Fruit fly (Drosophila melanogaster) whole organism, embryonic: ENCODE data around the gene CG5225.
A peak's percentile ranks its signal among the peaks of the same experiment; 100 is the strongest.

Experiments used
- C15 ChIP-seq: fragments of 200-800 bp; sonication (Bioruptor generic); IDR thresholded peaks from 3 replicates; pipeline ENCODE4 v1.3.6; 2022; ENCODE audit warnings: missing biosample characterization, missing genetic modification characterization
- CG10209 ChIP-seq: fragments of 200-800 bp; sonication (Bioruptor generic); optimal IDR thresholded peaks from 3 replicates; lab custom pipeline; 2017; ENCODE audit warnings: missing biosample characterization, mild to moderate bottlenecking, missing genetic modification characterization, missing genetic modification reagents
- CG10366 ChIP-seq: fragments of 200-800 bp; sonication (Bioruptor generic); IDR thresholded peaks from 2 replicates; pipeline ENCODE4 v1.3.6; 2022; ENCODE audit warnings: missing biosample characterization, missing genetic modification characterization
- CG11456 ChIP-seq: fragments of 200-800 bp; sonication (Bioruptor generic); IDR thresholded peaks from 3 replicates; pipeline ENCODE4 v1.3.6; 2022; ENCODE audit warnings: missing biosample characterization, missing genetic modification characterization
- CG13775 ChIP-seq: fragments of 200-800 bp; sonication (Bioruptor generic); optimal IDR thresholded peaks from 3 replicates; lab custom pipeline; 2017; ENCODE audit warnings: missing biosample characterization, mild to moderate bottlenecking, missing genetic modification characterization
- CG1602 ChIP-seq: fragments of 200-800 bp; sonication (Bioruptor generic); optimal IDR thresholded peaks from 3 replicates; lab custom pipeline; 2016; ENCODE audit warnings: missing biosample characterization, missing genetic modification characterization
- CG16815 ChIP-seq: fragments of 200-800 bp; sonication (Bioruptor generic); optimal IDR thresholded peaks from 3 replicates; lab custom pipeline; 2017; ENCODE audit warnings: missing biosample characterization, mild to moderate bottlenecking, missing genetic modification characterization
- CG2678 ChIP-seq: fragments of 200-800 bp; sonication (Bioruptor generic); optimal IDR thresholded peaks from 3 replicates; lab custom pipeline; 2019; ENCODE audit warnings: missing biosample characterization, mild to moderate bottlenecking, missing genetic modification characterization, moderate library complexity
- CG32767 ChIP-seq: fragments of 200-800 bp; sonication (Bioruptor generic); IDR thresholded peaks from 2 replicates; pipeline ENCODE4 v1.3.6; 2022; ENCODE audit warnings: missing biosample characterization, missing genetic modification characterization
- CG34376 ChIP-seq: fragments of 200-800 bp; sonication (Bioruptor generic); optimal IDR thresholded peaks from 2 replicates; lab custom pipeline; 2018; ENCODE audit warnings: missing biosample characterization, mild to moderate bottlenecking, missing genetic modification characterization
- CG5953 ChIP-seq: fragments of 200-800 bp; sonication (Bioruptor generic); IDR thresholded peaks from 2 replicates; pipeline ENCODE4 v1.3.6; 2022; ENCODE audit warnings: missing biosample characterization, missing genetic modification characterization
- CG6272 ChIP-seq: fragments of 200-800 bp; sonication (Bioruptor generic); IDR thresholded peaks from 2 replicates; pipeline ENCODE4 v1.3.6; 2022; ENCODE audit warnings: missing biosample characterization, missing genetic modification characterization
- CG6813 ChIP-seq: fragments of 200-800 bp; sonication (Bioruptor generic); optimal IDR thresholded peaks from 2 replicates; lab custom pipeline; 2017; ENCODE audit warnings: missing biosample characterization, missing genetic modification characterization, mild to moderate bottlenecking, moderate library complexity, missing genetic modification reagents
- CG7745 ChIP-seq: fragments of 200-800 bp; sonication (Bioruptor generic); optimal IDR thresholded peaks from 2 replicates; lab custom pipeline; 2018; ENCODE audit warnings: missing biosample characterization, mild to moderate bottlenecking, missing genetic modification characterization, moderate library complexity
- CG7786 ChIP-seq: fragments of 200-800 bp; sonication (Bioruptor generic); optimal IDR thresholded peaks from 2 replicates; lab custom pipeline; 2016; ENCODE audit warnings: missing biosample characterization, missing genetic modification characterization
- CG8290 ChIP-seq, 3 experiments: fragments of 200-800 bp; sonication (Bioruptor generic); optimal IDR thresholded peaks; 2 replicates each; lab custom pipeline; 2016 to 2019; ENCODE audit warnings: missing biosample characterization in 3 of 3, missing genetic modification characterization in 3 of 3, mild to moderate bottlenecking in 2 of 3, moderate library complexity in 1 of 3
- CG8359 ChIP-seq: fragments of 200-800 bp; sonication (Bioruptor generic); optimal IDR thresholded peaks from 2 replicates; lab custom pipeline; 2017; ENCODE audit warnings: missing biosample characterization, mild to moderate bottlenecking, missing genetic modification characterization, borderline replicate concordance
- Dip3 ChIP-seq: fragments of 200-800 bp; sonication (Bioruptor generic); optimal IDR thresholded peaks from 3 replicates; lab custom pipeline; 2016; ENCODE audit warnings: missing biosample characterization, missing genetic modification characterization
- E2f2 ChIP-seq: fragments of 200-800 bp; sonication (Bioruptor generic); IDR thresholded peaks from 2 replicates; pipeline ENCODE4 v1.3.6; 2022; ENCODE audit warnings: missing biosample characterization, missing genetic modification characterization
- HHEX ChIP-seq: fragments of 200-800 bp; sonication (Bioruptor generic); optimal IDR thresholded peaks from 3 replicates; lab custom pipeline; 2017; ENCODE audit warnings: missing biosample characterization, mild to moderate bottlenecking, missing genetic modification characterization, missing genetic modification reagents
- HLH4C ChIP-seq: fragments of 200-800 bp; sonication (Bioruptor generic); IDR thresholded peaks from 3 replicates; pipeline ENCODE4 v1.3.6; 2022; ENCODE audit warnings: missing biosample characterization, missing genetic modification characterization; ENCODE audit not compliant: partially characterized antibody
- HmgZ ChIP-seq: fragments of 200-800 bp; sonication (Bioruptor generic); optimal IDR thresholded peaks from 2 replicates; lab custom pipeline; 2018; ENCODE audit warnings: missing biosample characterization, mild to moderate bottlenecking, missing genetic modification characterization
- Hmr ChIP-seq: fragments of 200-800 bp; sonication (Bioruptor generic); optimal IDR thresholded peaks from 3 replicates; lab custom pipeline; 2017; ENCODE audit warnings: mild to moderate bottlenecking, missing biosample characterization, missing genetic modification reagents, missing genetic modification characterization
- Hmx ChIP-seq: fragments of 200-800 bp; sonication (Bioruptor generic); optimal IDR thresholded peaks from 2 replicates; lab custom pipeline; 2016; ENCODE audit warnings: missing biosample characterization, missing genetic modification characterization
- Hr3 ChIP-seq: fragments of 200-800 bp; sonication (Bioruptor generic); optimal IDR thresholded peaks from 3 replicates; lab custom pipeline; 2016; ENCODE audit warnings: missing biosample characterization, missing genetic modification characterization
- Lhr ChIP-seq: fragments of 200-800 bp; sonication (Bioruptor generic); optimal IDR thresholded peaks from 3 replicates; lab custom pipeline; 2017; ENCODE audit warnings: mild to moderate bottlenecking, missing biosample characterization, missing genetic modification reagents, missing genetic modification characterization
- Lpt ChIP-seq: fragments of >200 bp; optimal IDR thresholded peaks from 2 replicates; lab custom pipeline; 2018; ENCODE audit warnings: missing biosample characterization, missing genetic modification characterization
- NfI ChIP-seq: fragments of 200-800 bp; sonication (Bioruptor generic); optimal IDR thresholded peaks from 3 replicates; lab custom pipeline; 2018; ENCODE audit warnings: missing biosample characterization, mild to moderate bottlenecking, missing genetic modification characterization, moderate library complexity
- Vsx1 ChIP-seq: fragments of 200-800 bp; sonication (Bioruptor generic); optimal IDR thresholded peaks from 2 replicates; lab custom pipeline; 2017; ENCODE audit warnings: missing biosample characterization, mild to moderate bottlenecking, missing genetic modification characterization, missing genetic modification reagents
- Xrp1 ChIP-seq: fragments of 200-800 bp; sonication (Bioruptor generic); IDR thresholded peaks from 2 replicates; pipeline ENCODE4 v1.3.6; 2022; ENCODE audit warnings: missing biosample characterization, missing genetic modification characterization
- cas ChIP-seq: fragments of 200-800 bp; sonication (Bioruptor generic); IDR thresholded peaks from 2 replicates; pipeline ENCODE4 v1.3.6; 2022; ENCODE audit warnings: missing biosample characterization, missing genetic modification characterization
- crc ChIP-seq: fragments of 200-800 bp; sonication (Bioruptor generic); optimal IDR thresholded peaks from 2 replicates; lab custom pipeline; 2016; ENCODE audit warnings: missing biosample characterization, missing genetic modification characterization
- disco-r ChIP-seq: fragments of 200-800 bp; sonication (Bioruptor generic); optimal IDR thresholded peaks from 2 replicates; lab custom pipeline; 2016; ENCODE audit warnings: missing biosample characterization, missing genetic modification characterization
- dpn ChIP-seq, 2 experiments: fragments of 200-800 bp; sonication (Bioruptor generic); optimal IDR thresholded peaks; 3 replicates each; lab custom pipeline; 2016; ENCODE audit warnings: missing biosample characterization in 2 of 2, missing genetic modification characterization in 2 of 2
- en ChIP-seq: fragments of 200-800 bp; sonication (Bioruptor generic); optimal IDR thresholded peaks from 2 replicates; lab custom pipeline; 2016; ENCODE audit warnings: missing biosample characterization, missing genetic modification characterization
- fd3F ChIP-seq: fragments of 200-800 bp; sonication (Bioruptor generic); optimal IDR thresholded peaks from 2 replicates; lab custom pipeline; 2018; ENCODE audit warnings: missing biosample characterization, mild to moderate bottlenecking, missing genetic modification characterization, moderate library complexity
- grn ChIP-seq: fragments of 200-800 bp; sonication (Bioruptor generic); optimal IDR thresholded peaks from 3 replicates; lab custom pipeline; 2017; ENCODE audit warnings: missing biosample characterization, missing genetic modification characterization
- gsb-n ChIP-seq: fragments of 200-800 bp; sonication (Bioruptor generic); optimal IDR thresholded peaks from 3 replicates; lab custom pipeline; 2018; ENCODE audit warnings: missing biosample characterization, mild to moderate bottlenecking, missing genetic modification characterization
- lmd ChIP-seq: fragments of 200-800 bp; sonication (Bioruptor generic); IDR thresholded peaks from 2 replicates; pipeline ENCODE4 v1.3.6; 2022; ENCODE audit warnings: missing biosample characterization, missing genetic modification characterization
- lov ChIP-seq, 2 experiments: fragments of 200-800 bp in 1 of 2; fragments of >200 bp in 1 of 2; sonication (Bioruptor generic) in 1 of 2; IDR thresholded peaks in 1 of 2; optimal IDR thresholded peaks in 1 of 2; 2 replicates in 1 of 2; 3 replicates in 1 of 2; pipeline versions ENCODE4 v1.3.6 to Lab custom; 2017 to 2022; ENCODE audit warnings: missing biosample characterization in 1 of 2, missing genetic modification characterization in 1 of 2
- schlank ChIP-seq: fragments of 200-800 bp; sonication (Bioruptor generic); optimal IDR thresholded peaks from 2 replicates; lab custom pipeline; 2018; ENCODE audit warnings: missing biosample characterization, mild to moderate bottlenecking, missing genetic modification characterization
- sens-2 ChIP-seq: fragments of 200-800 bp; sonication (Bioruptor generic); IDR thresholded peaks from 2 replicates; pipeline ENCODE4 v1.3.6; 2022; ENCODE audit warnings: missing biosample characterization, missing genetic modification characterization
- seq ChIP-seq: fragments of 200-800 bp; sonication (Bioruptor generic); IDR thresholded peaks from 2 replicates; pipeline ENCODE4 v1.3.6; 2022; ENCODE audit warnings: missing biosample characterization, missing genetic modification characterization
- slp2 ChIP-seq: fragments of 200-800 bp; sonication (Bioruptor generic); optimal IDR thresholded peaks from 2 replicates; lab custom pipeline; 2016; ENCODE audit warnings: missing biosample characterization, missing genetic modification characterization
- stwl ChIP-seq: fragments of 200-800 bp; sonication (Bioruptor generic); optimal IDR thresholded peaks from 3 replicates; lab custom pipeline; 2018; ENCODE audit warnings: missing biosample characterization, mild to moderate bottlenecking, missing genetic modification characterization, moderate library complexity
- tio ChIP-seq: fragments of 200-800 bp; sonication (Bioruptor generic); optimal IDR thresholded peaks from 2 replicates; lab custom pipeline; 2017; ENCODE audit warnings: missing biosample characterization, missing genetic modification characterization, inconsistent platforms
- trem ChIP-seq: fragments of 200-800 bp; optimal IDR thresholded peaks from 3 replicates; lab custom pipeline; 2019; ENCODE audit warnings: missing biosample characterization, mild to moderate bottlenecking, missing genetic modification characterization, moderate library complexity
- unpg ChIP-seq: fragments of 200-800 bp; sonication (Bioruptor generic); optimal IDR thresholded peaks from 3 replicates; lab custom pipeline; 2018; ENCODE audit warnings: missing biosample characterization, mild to moderate bottlenecking, missing genetic modification characterization, moderate library complexity
- vfl ChIP-seq: fragments of 200-800 bp; sonication (Bioruptor generic); optimal IDR thresholded peaks from 2 replicates; lab custom pipeline; 2016; ENCODE audit warnings: missing biosample characterization, missing genetic modification characterization
- yki ChIP-seq: fragments of >200 bp; optimal IDR thresholded peaks from 3 replicates; lab custom pipeline; 2018

The CG5225 gene

DNA sequence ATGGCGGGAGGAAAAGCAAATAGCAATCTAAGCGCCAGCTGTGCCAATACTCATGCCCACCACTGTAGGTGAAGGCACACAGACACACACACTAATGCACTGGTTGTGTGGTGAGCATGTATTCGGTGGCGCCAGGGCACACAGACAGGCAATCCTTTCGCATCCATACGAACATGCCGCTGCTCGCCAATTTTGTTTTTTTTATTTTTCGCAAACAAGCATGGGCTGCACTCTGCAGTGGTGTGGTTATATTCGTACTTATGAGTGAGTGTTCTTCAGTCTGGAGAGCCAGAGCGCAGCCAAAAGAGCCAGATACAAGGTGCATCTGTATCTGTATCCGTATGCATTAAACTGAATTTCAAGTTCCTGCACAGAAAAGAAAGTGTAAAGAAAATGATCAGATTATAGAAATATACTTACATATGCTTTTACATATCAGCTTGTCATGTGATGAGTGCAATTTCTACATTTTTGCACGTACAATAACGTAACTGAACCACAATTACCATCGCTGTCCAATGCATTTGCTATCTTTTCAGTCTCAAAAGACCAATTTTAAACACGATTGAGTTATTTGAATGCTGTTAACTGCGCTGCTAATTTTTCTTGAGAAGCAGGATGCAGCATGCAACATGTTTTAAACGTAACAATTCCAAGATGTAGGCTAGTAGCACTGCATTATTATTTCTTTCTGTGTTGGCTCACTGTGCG is 30.8 kb downstream of the CG5225 start (continued):
- no peak for TF ChIP-seq lov (optimal IDR thresholded peaks at IDR 0.05; lab: Kevin White, UChicago)
- no peak for TF ChIP-seq lov (GFP tag; IDR thresholded peaks at IDR 0.05; lab: Robert Waterston, UW)
- no peak for TF ChIP-seq CG13775 (GFP tag; lab: Kevin White, UChicago)
- no peak for TF ChIP-seq grn
- no peak for TF ChIP-seq en (GFP tag; lab: Kevin White, UChicago)
- TF ChIP-seq CG5953 (GFP tag; lab: Robert Waterston, UW), result no peak
- no peak for TF ChIP-seq stwl (tag; lab: Kevin White, UChicago)
- TF ChIP-seq CG32767, result no peak
- no peak for TF ChIP-seq CG1602
- TF ChIP-seq crc (GFP tag; lab: Kevin White, UChicago), result no peak
- no peak for TF ChIP-seq E2f2 (GFP tag; lab: Robert Waterston, UW)
- TF ChIP-seq unpg (GFP tag; lab: Kevin White, UChicago), result no peak
- TF ChIP-seq CG16815 (GFP tag; lab: Kevin White, UChicago), result no peak
- TF ChIP-seq dpn (GFP tag; optimal IDR thresholded peaks at IDR 0.05; lab: Kevin White, UChicago), result peak in 1 of 2 experiments; percentile 8
- no peak for TF ChIP-seq yki (lab: Kevin White, UChicago)
- no peak for TF ChIP-seq HHEX (GFP tag; lab: Kevin White, UChicago)
- TF ChIP-seq fd3F, result no peak
- TF ChIP-seq C15 (GFP tag; lab: Robert Waterston, UW), result no peak
- TF ChIP-seq CG6813 (GFP tag; lab: Kevin White, UChicago), result no peak
- no peak for TF ChIP-seq disco-r (GFP tag; lab: Kevin White, UChicago)
- no peak for TF ChIP-seq gsb-n (tag; lab: Kevin White, UChicago)
- TF ChIP-seq CG34376 (GFP tag; lab: Kevin White, UChicago), result no peak
- TF ChIP-seq lmd, result no peak
- TF ChIP-seq Xrp1 (GFP tag; lab: Robert Waterston, UW), result 0 out of 2 replicates have a peak, but pooled peaks have one; percentile 20
- TF ChIP-seq CG8290 (GFP tag; optimal IDR thresholded peaks at IDR 0.05; lab: Kevin White, UChicago), result no peak
- peak in 1 of 2 experiments; percentile 32 for TF ChIP-seq CG8290 (tag; optimal IDR thresholded peaks at IDR 0.05; lab: Kevin White, UChicago)
- TF ChIP-seq CG7745 (tag; lab: Kevin White, UChicago), result no peak
- no peak for TF ChIP-seq CG8359 (GFP tag; lab: Kevin White, UChicago)
- peak; percentile 32 for TF ChIP-seq CG2678
- peak; percentile 42 for TF ChIP-seq CG10209 (GFP tag; lab: Kevin White, UChicago)
- TF ChIP-seq vfl, result no peak
- no peak for TF ChIP-seq CG6272 (GFP tag; lab: Robert Waterston, UW)
- no peak for TF ChIP-seq CG7786 (GFP tag; lab: Kevin White, UChicago)
- no peak for TF ChIP-seq Lhr (GFP tag; lab: Kevin White, UChicago)
- TF ChIP-seq slp2 (GFP tag; lab: Kevin White, UChicago), result no peak
- no peak for TF ChIP-seq CG10366 (GFP tag; lab: Robert Waterston, UW)
- no peak for TF ChIP-seq Hmx
- no peak for TF ChIP-seq seq (GFP tag; lab: Robert Waterston, UW)
- TF ChIP-seq NfI (GFP tag; lab: Kevin White, UChicago), result no peak
- no peak for TF ChIP-seq Dip3 (GFP tag; lab: Kevin White, UChicago)
- TF ChIP-seq schlank (tag; lab: Kevin White, UChicago), result no peak
- TF ChIP-seq Vsx1 (GFP tag; lab: Kevin White, UChicago), result no peak
- TF ChIP-seq HmgZ (tag; lab: Kevin White, UChicago), result no peak
- peak; percentile 20 for TF ChIP-seq trem (tag; lab: Kevin White, UChicago)
- TF ChIP-seq Hr3, result no peak
- no peak for TF ChIP-seq HLH4C (GFP tag; lab: Robert Waterston, UW)
- TF ChIP-seq sens-2 (GFP tag; lab: Robert Waterston, UW), result no peak
- 0 out of 3 replicates have a peak, but pooled peaks have one; percentile 3 for TF ChIP-seq CG11456 (GFP tag; lab: Robert Waterston, UW)
- TF ChIP-seq tio (GFP tag; lab: Kevin White, UChicago), result peak; percentile 11
- TF ChIP-seq Lpt (GFP tag; lab: Kevin White, UChicago), result no peak
- no peak for TF ChIP-seq cas (GFP tag; lab: Robert Waterston, UW)
- TF ChIP-seq Hmr (GFP tag; lab: Kevin White, UChicago), result no peak
